Worm (Caenorhabditis elegans): ENCODE results near the gene hpo-19.

DNA sequence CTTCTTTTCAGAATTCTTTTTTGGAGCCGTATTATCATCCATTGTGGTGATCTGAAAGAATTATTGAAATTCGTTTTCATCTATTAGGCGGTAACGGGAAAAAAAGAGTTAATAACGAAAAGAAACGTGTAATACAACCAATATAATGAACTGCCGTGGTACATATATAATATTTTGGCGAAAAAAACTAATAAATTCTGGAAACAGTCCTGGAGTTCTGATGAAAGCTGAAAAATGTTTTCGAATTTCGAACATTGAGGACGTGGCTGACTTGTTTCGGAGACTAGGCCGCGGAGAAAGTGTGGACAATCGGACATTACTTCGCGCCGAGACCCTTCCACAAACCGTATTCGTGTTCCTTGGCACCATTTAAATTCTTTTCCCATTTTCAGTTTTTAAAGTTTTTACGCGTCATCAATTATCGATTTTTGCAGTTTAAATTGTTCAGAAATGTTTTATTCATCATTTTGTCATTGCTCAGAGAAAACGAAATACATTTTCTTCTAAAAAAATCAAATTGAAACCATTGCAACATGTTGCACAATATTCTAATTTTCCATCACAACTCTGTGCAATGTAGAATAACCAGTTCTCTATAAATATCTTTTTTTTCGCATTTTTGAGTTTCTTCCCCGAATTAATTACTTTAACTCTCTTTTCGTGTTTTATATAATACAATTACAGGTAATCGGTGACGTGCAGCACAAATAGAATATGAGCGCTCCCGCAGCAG is 2.8 kb upstream of the hpo-19 start, which contains the start of the genes gad-1 and erfa-1:
- TF ChIP-seq ref-1 (GFP tag; conservative IDR thresholded peaks at IDR 0.05) (no peak), tab-1 (GFP tag; IDR thresholded peaks at IDR 0.05) (no peak), med-1 (GFP tag; optimal IDR thresholded peaks at IDR 0.05; ENCODE audit: insufficient read depth) (no peak), ztf-23 (GFP tag; IDR thresholded peaks at IDR 0.05) (no peak), cog-1 (tag; optimal IDR thresholded peaks at IDR 0.05) (no peak), klf-2 (GFP tag; conservative IDR thresholded peaks at IDR 0.05) (no peak)
